1 fruit fly cellular context compared by ENCODE assay signal in genomic region chr3R:5467619-5468018, dm6.
TF ChIP-seq lines count a peak whose summit lies in the region.

Gene POLDIP2, plus strand, starts transcription at chr3R:5467778.

TF ChIP-seq in whole organism, embryonic, 481 proteins besides CTCF, POLR2A, EP300 and RAD21 (continued from another document):
- TF ChIP-seq salm (tag; optimal IDR thresholded peaks at IDR 0.05; lab: Kevin White, UChicago) (no peak), CG4707 (GFP tag; optimal IDR thresholded peaks at IDR 0.05; lab: Kevin White, UChicago) (no peak), ci (GFP tag; IDR thresholded peaks at IDR 0.05; lab: Robert Waterston, UW) (0 out of 3 replicates have a peak, but pooled peaks have one; percentile 36), sens (GFP tag; lab: Kevin White, UChicago) (peak; percentile 41), CG15514 (GFP tag; optimal IDR thresholded peaks at IDR 0.05; lab: Kevin White, UChicago) (peak; percentile 42), CG17359 (tag; optimal IDR thresholded peaks at IDR 0.05; lab: Kevin White, UChicago) (peak; percentile 5), CG13424 (tag; optimal IDR thresholded peaks at IDR 0.05; lab: Kevin White, UChicago) (no peak), hth (optimal IDR thresholded peaks at IDR 0.05; lab: Kevin White, UChicago) (no peak), Ptx1 (GFP tag; IDR thresholded peaks at IDR 0.05; lab: Robert Waterston, UW) (no peak), sqz (GFP tag; optimal IDR thresholded peaks at IDR 0.05; lab: Kevin White, UChicago) (no peak), CG17912 (GFP tag; optimal IDR thresholded peaks at IDR 0.05; lab: Kevin White, UChicago) (no peak), ttk (GFP tag; IDR thresholded peaks at IDR 0.05; lab: Robert Waterston, UW) (no peak), CG2116 (GFP tag; optimal IDR thresholded peaks at IDR 0.05; lab: Kevin White, UChicago) (peak; percentile 96), dysf (GFP tag; IDR thresholded peaks at IDR 0.05; lab: Robert Waterston, UW) (no peak), Hey (tag; optimal IDR thresholded peaks at IDR 0.05; lab: Kevin White, UChicago) (no peak), z (GFP tag; IDR thresholded peaks at IDR 0.05; lab: Robert Waterston, UW) (no peak), Poxn (GFP tag; IDR thresholded peaks at IDR 0.05; lab: Robert Waterston, UW) (no peak), NfI (GFP tag; optimal IDR thresholded peaks at IDR 0.05; lab: Kevin White, UChicago) (peak; percentile 16), HLH4C (GFP tag; IDR thresholded peaks at IDR 0.05; lab: Robert Waterston, UW; ENCODE audit: partially characterized antibody) (no peak), CG3847 (GFP tag; IDR thresholded peaks at IDR 0.05; lab: Robert Waterston, UW) (no peak), tup (GFP tag; optimal IDR thresholded peaks at IDR 0.05; lab: Kevin White, UChicago) (no peak), unpg (GFP tag; optimal IDR thresholded peaks at IDR 0.05; lab: Kevin White, UChicago) (no peak), CG10431 (GFP tag; optimal IDR thresholded peaks at IDR 0.05; lab: Kevin White, UChicago) (no peak), ftz-f1 (GFP tag; optimal IDR thresholded peaks at IDR 0.05; lab: Kevin White, UChicago) (peak; percentile 9), CG11085 (GFP tag; IDR thresholded peaks at IDR 0.05; lab: Robert Waterston, UW) (no peak), CG1792 (GFP tag; optimal IDR thresholded peaks at IDR 0.05; lab: Kevin White, UChicago) (no peak), MBD-R2 (GFP tag; IDR thresholded peaks at IDR 0.05; lab: Robert Waterston, UW) (peak; percentile 56), Oli (tag; optimal IDR thresholded peaks at IDR 0.05; lab: Kevin White, UChicago) (no peak), Jarid2 (GFP tag; optimal IDR thresholded peaks at IDR 0.05; lab: Kevin White, UChicago) (no peak), YL-1 (GFP tag; optimal IDR thresholded peaks at IDR 0.05; lab: Kevin White, UChicago) (no peak), vnd (GFP tag; IDR thresholded peaks at IDR 0.05; lab: Robert Waterston, UW; ENCODE audit: partially characterized antibody) (no peak), CG7928 (GFP tag; optimal IDR thresholded peaks at IDR 0.05; lab: Kevin White, UChicago) (no peak), Blimp-1 (GFP tag; optimal IDR thresholded peaks at IDR 0.05; lab: Kevin White, UChicago) (no peak), CG6175 (GFP tag; IDR thresholded peaks at IDR 0.05; lab: Robert Waterston, UW) (no peak), CG8478 (optimal IDR thresholded peaks at IDR 0.05; lab: Kevin White, UChicago) (no peak), Hmr (GFP tag; optimal IDR thresholded peaks at IDR 0.05; lab: Kevin White, UChicago) (no peak), Dbx (GFP tag; IDR thresholded peaks at IDR 0.05; lab: Robert Waterston, UW) (no peak), CG6683 (GFP tag; optimal IDR thresholded peaks at IDR 0.05; lab: Kevin White, UChicago) (no peak), Fer2 (tag; optimal IDR thresholded peaks at IDR 0.05; lab: Kevin White, UChicago) (no peak), CG14965 (GFP tag; optimal IDR thresholded peaks at IDR 0.05; lab: Kevin White, UChicago; ENCODE audit: borderline replicate concordance) (no peak), gce (GFP tag; IDR thresholded peaks at IDR 0.05; lab: Robert Waterston, UW) (no peak), NK7.1 (GFP tag; optimal IDR thresholded peaks at IDR 0.05; lab: Kevin White, UChicago) (no peak), CG7372 (GFP tag; IDR thresholded peaks at IDR 0.05; lab: Robert Waterston, UW) (no peak), CG2875 (GFP tag; optimal IDR thresholded peaks at IDR 0.05; lab: Kevin White, UChicago) (no peak), CG14050 (GFP tag; IDR thresholded peaks at IDR 0.05; lab: Robert Waterston, UW) (no peak), CG16779 (GFP tag; IDR thresholded peaks at IDR 0.05; lab: Robert Waterston, UW) (no peak), sd (tag; optimal IDR thresholded peaks at IDR 0.05; lab: Kevin White, UChicago) (no peak), Med (GFP tag; lab: Kevin White, UChicago) (peak; percentile 81), Pdp1 (GFP tag; optimal IDR thresholded peaks at IDR 0.05; lab: Kevin White, UChicago) (peak in 1 of 2 experiments; percentile 83), CoRest (tag; optimal IDR thresholded peaks at IDR 0.05; lab: Kevin White, UChicago) (no peak), Eip74EF (GFP tag; optimal IDR thresholded peaks at IDR 0.05; lab: Kevin White, UChicago) (no peak), CG17361 (GFP tag; IDR thresholded peaks at IDR 0.05; lab: Robert Waterston, UW) (0 out of 3 replicates have a peak, but pooled peaks have one; percentile 1), Dll (GFP tag; IDR thresholded peaks at IDR 0.05; lab: Robert Waterston, UW; ENCODE audit: partially characterized antibody) (0 out of 4 replicates have a peak, but pooled peaks have one; percentile 13), D19A (tag; optimal IDR thresholded peaks at IDR 0.05; lab: Kevin White, UChicago) (peak; percentile 32), mirr (GFP tag; optimal IDR thresholded peaks at IDR 0.05; lab: Kevin White, UChicago) (no peak), CG11696 (GFP tag; IDR thresholded peaks at IDR 0.05; lab: Robert Waterston, UW) (no peak), CG13894 (tag; optimal IDR thresholded peaks at IDR 0.05; lab: Kevin White, UChicago) (peak; percentile 10), CG3163 (GFP tag; optimal IDR thresholded peaks at IDR 0.05; lab: Kevin White, UChicago) (no peak), GATAe (GFP tag; conservative IDR thresholded peaks at IDR 0.05; lab: Robert Waterston, UW) (no peak), MESR4 (GFP tag; optimal IDR thresholded peaks at IDR 0.05; lab: Kevin White, UChicago) (peak; percentile 80), Side (GFP tag; optimal IDR thresholded peaks at IDR 0.05; lab: Kevin White, UChicago) (no peak), Stat92E (GFP tag; optimal IDR thresholded peaks at IDR 0.05; lab: Kevin White, UChicago) (no peak), lilli (GFP tag; optimal IDR thresholded peaks at IDR 0.05; lab: Kevin White, UChicago) (peak; percentile 13), Dp (GFP tag; optimal IDR thresholded peaks at IDR 0.05; lab: Kevin White, UChicago) (peak; percentile 33), CG14667 (GFP tag; IDR thresholded peaks at IDR 0.05; lab: Robert Waterston, UW) (no peak), Lim3 (GFP tag; IDR thresholded peaks at IDR 0.05; lab: Robert Waterston, UW) (no peak), Opbp (GFP tag; IDR thresholded peaks at IDR 0.05; lab: Robert Waterston, UW; ENCODE audit: partially characterized antibody) (no peak), D19B (GFP tag; optimal IDR thresholded peaks at IDR 0.05; lab: Kevin White, UChicago) (no peak), Awh (GFP tag; IDR thresholded peaks at IDR 0.05; lab: Robert Waterston, UW) (no peak), bigmax (GFP tag; optimal IDR thresholded peaks at IDR 0.05; lab: Kevin White, UChicago) (no peak), lab (GFP tag; optimal IDR thresholded peaks at IDR 0.05; lab: Kevin White, UChicago) (no peak), CG8765 (GFP tag; IDR thresholded peaks at IDR 0.05; lab: Robert Waterston, UW) (no peak), ATbp (GFP tag; optimal IDR thresholded peaks at IDR 0.05; lab: Kevin White, UChicago) (no peak), bab2 (GFP tag; optimal IDR thresholded peaks at IDR 0.05; lab: Kevin White, UChicago) (no peak), Dref (GFP tag; IDR thresholded peaks at IDR 0.05; lab: Robert Waterston, UW) (peak; percentile 64), CG10147 (GFP tag; optimal IDR thresholded peaks at IDR 0.05; lab: Kevin White, UChicago) (no peak), CG13775 (GFP tag; optimal IDR thresholded peaks at IDR 0.05; lab: Kevin White, UChicago) (no peak), Rfx (GFP tag; IDR thresholded peaks at IDR 0.05; lab: Robert Waterston, UW) (0 out of 2 replicates have a peak, but pooled peaks have one; percentile 26), slp2 (GFP tag; optimal IDR thresholded peaks at IDR 0.05; lab: Kevin White, UChicago) (no peak), Oaz (GFP tag; IDR thresholded peaks at IDR 0.05; lab: Robert Waterston, UW) (no peak), fu2 (GFP tag; optimal IDR thresholded peaks at IDR 0.05; lab: Kevin White, UChicago) (no peak), twi (tag; optimal IDR thresholded peaks at IDR 0.05; lab: Kevin White, UChicago) (no peak), grn (GFP tag; optimal IDR thresholded peaks at IDR 0.05; lab: Kevin White, UChicago) (no peak), Gug (GFP tag; IDR thresholded peaks at IDR 0.05; lab: Robert Waterston, UW) (no peak), pzg (GFP tag; optimal IDR thresholded peaks at IDR 0.05; lab: Kevin White, UChicago) (peak; percentile 34), nerfin-1 (tag; optimal IDR thresholded peaks at IDR 0.05; lab: Kevin White, UChicago) (no peak), Spps (tag; optimal IDR thresholded peaks at IDR 0.05; lab: Kevin White, UChicago) (no peak), CG2120 (GFP tag; optimal IDR thresholded peaks at IDR 0.05; lab: Kevin White, UChicago) (peak; percentile 24), gro (GFP tag; optimal IDR thresholded peaks at IDR 0.05; lab: Kevin White, UChicago) (no peak), mld (GFP tag; IDR thresholded peaks at IDR 0.05; lab: Robert Waterston, UW; ENCODE audit: partially characterized antibody) (no peak), CG32767 (GFP tag; IDR thresholded peaks at IDR 0.05; lab: Robert Waterston, UW) (no peak), CG10209 (GFP tag; optimal IDR thresholded peaks at IDR 0.05; lab: Kevin White, UChicago) (peak; percentile 91), Xbp1 (GFP tag; optimal IDR thresholded peaks at IDR 0.05; lab: Kevin White, UChicago) (peak; percentile 38), BEAF-32 (GFP tag; optimal IDR thresholded peaks at IDR 0.05; lab: Kevin White, UChicago) (no peak), tx (GFP tag; optimal IDR thresholded peaks at IDR 0.05; lab: Kevin White, UChicago) (no peak), Sry-β (GFP tag; optimal IDR thresholded peaks at IDR 0.05; lab: Kevin White, UChicago) (no peak), E2f2 (GFP tag; IDR thresholded peaks at IDR 0.05; lab: Robert Waterston, UW) (peak; percentile 61), ewg (GFP tag; optimal IDR thresholded peaks at IDR 0.05; lab: Kevin White, UChicago) (peak; percentile 33), crol (GFP tag; IDR thresholded peaks at IDR 0.05; lab: Robert Waterston, UW) (no peak), dmrt11E (tag; optimal IDR thresholded peaks at IDR 0.05; lab: Kevin White, UChicago) (no peak), so (GFP tag; IDR thresholded peaks at IDR 0.05; lab: Robert Waterston, UW) (no peak)
